Fruit fly (Drosophila melanogaster) whole organism, prepupa: ENCODE measurements around the gene brat.

Source experiments
- Blimp-1 ChIP-seq: fragments of 200-800 bp; sonication (Bioruptor generic); optimal IDR thresholded peaks from 3 replicates; lab custom pipeline; 2017; ENCODE audit warnings: missing biosample characterization, missing genetic modification characterization, mild to moderate bottlenecking, moderate library complexity, missing genetic modification reagents
- CG10631 ChIP-seq: fragments of 200-800 bp; sonication (Bioruptor generic); optimal IDR thresholded peaks from 2 replicates; lab custom pipeline; 2016; ENCODE audit warnings: missing biosample characterization, missing genetic modification characterization
- CG11294 ChIP-seq: fragments of 200-800 bp; sonication (Bioruptor generic); IDR thresholded peaks from 2 replicates; pipeline ENCODE4 v1.3.6; 2022; ENCODE audit warnings: missing biosample characterization, missing genetic modification characterization
- CG11762 ChIP-seq: fragments of 200-800 bp; sonication (Bioruptor generic); optimal IDR thresholded peaks from 3 replicates; lab custom pipeline; 2016; ENCODE audit warnings: missing biosample characterization, missing genetic modification characterization; ENCODE audit not compliant: insufficient read depth
- CG11902 ChIP-seq: fragments of 200-800 bp; sonication (Bioruptor generic); optimal IDR thresholded peaks from 3 replicates; lab custom pipeline; 2016; ENCODE audit warnings: missing biosample characterization, missing genetic modification characterization
- CG15336 ChIP-seq: fragments of 200-800 bp; sonication (Bioruptor generic); IDR thresholded peaks from 2 replicates; pipeline ENCODE4 v1.3.6; 2022; ENCODE audit warnings: missing biosample characterization, missing genetic modification characterization
- CG3032 ChIP-seq: fragments of 200-800 bp; optimal IDR thresholded peaks from 2 replicates; lab custom pipeline; 2019; ENCODE audit warnings: missing biosample characterization, mild to moderate bottlenecking, missing genetic modification characterization, moderate library complexity
- CG31627 ChIP-seq: fragments of 200-800 bp; sonication (Bioruptor generic); optimal IDR thresholded peaks from 3 replicates; lab custom pipeline; 2016; ENCODE audit warnings: missing biosample characterization, missing genetic modification characterization
- CG34406 ChIP-seq: fragments of 200-800 bp; sonication (Bioruptor generic); optimal IDR thresholded peaks from 3 replicates; lab custom pipeline; 2016; ENCODE audit warnings: missing biosample characterization, missing genetic modification characterization
- CG3919 ChIP-seq: fragments of 200-800 bp; sonication (Bioruptor generic); optimal IDR thresholded peaks from 3 replicates; lab custom pipeline; 2016; ENCODE audit warnings: missing biosample characterization, missing genetic modification characterization
- CG4318 ChIP-seq: fragments of 200-800 bp; sonication (Bioruptor generic); optimal IDR thresholded peaks from 3 replicates; lab custom pipeline; 2017; ENCODE audit warnings: missing biosample characterization, mild to moderate bottlenecking, missing genetic modification characterization
- CG6163 ChIP-seq: fragments of 200-800 bp; sonication (Bioruptor generic); IDR thresholded peaks from 3 replicates; pipeline ENCODE4 v1.3.6; 2022; ENCODE audit warnings: missing biosample characterization, missing genetic modification characterization
- CG6276 ChIP-seq: fragments of 200-800 bp; sonication (Bioruptor generic); optimal IDR thresholded peaks from 2 replicates; lab custom pipeline; 2017; ENCODE audit warnings: missing biosample characterization, mild to moderate bottlenecking, missing genetic modification characterization
- CG6792 ChIP-seq: fragments of 200-800 bp; sonication (Bioruptor generic); optimal IDR thresholded peaks from 3 replicates; lab custom pipeline; 2016; ENCODE audit warnings: missing biosample characterization, missing genetic modification characterization
- CG6808 ChIP-seq: fragments of 200-800 bp; sonication (Bioruptor generic); optimal IDR thresholded peaks from 3 replicates; lab custom pipeline; 2017; ENCODE audit warnings: missing biosample characterization, missing genetic modification characterization, mild to moderate bottlenecking, moderate library complexity, missing genetic modification reagents
- CG7368 ChIP-seq: fragments of 200-800 bp; sonication (Bioruptor generic); optimal IDR thresholded peaks from 3 replicates; lab custom pipeline; 2016; ENCODE audit warnings: missing biosample characterization, missing genetic modification characterization
- CG8319 ChIP-seq: fragments of 200-800 bp; sonication (Bioruptor generic); optimal IDR thresholded peaks from 3 replicates; lab custom pipeline; 2016; ENCODE audit warnings: missing biosample characterization, missing genetic modification characterization
- CG8632 ChIP-seq: fragments of 200-800 bp; sonication (Bioruptor generic); optimal IDR thresholded peaks from 3 replicates; lab custom pipeline; 2016; ENCODE audit warnings: missing biosample characterization, missing genetic modification characterization
- Eip75B ChIP-seq: fragments of 200-800 bp; sonication (Bioruptor generic); optimal IDR thresholded peaks from 3 replicates; lab custom pipeline; 2016; ENCODE audit warnings: missing biosample characterization, missing genetic modification characterization
- Eip78C ChIP-seq: fragments of 200-800 bp; sonication (Bioruptor generic); peaks from one replicate; lab custom pipeline; 2016; ENCODE audit warnings: missing biosample characterization, missing genetic modification characterization
- Ets21C ChIP-seq: fragments of 200-800 bp; sonication (Bioruptor generic); optimal IDR thresholded peaks from 3 replicates; lab custom pipeline; 2016; ENCODE audit warnings: missing biosample characterization, missing genetic modification characterization
- Ets96B ChIP-seq: fragments of 200-800 bp; optimal IDR thresholded peaks from 2 replicates; lab custom pipeline; 2019; ENCODE audit warnings: missing biosample characterization, mild to moderate bottlenecking, missing genetic modification characterization, moderate library complexity
- Gug ChIP-seq: fragments of 200-800 bp; sonication (Bioruptor generic); IDR thresholded peaks from 2 replicates; pipeline ENCODE4 v1.3.6; 2022; ENCODE audit warnings: missing biosample characterization, missing genetic modification characterization
- Hr38 ChIP-seq: sonication (Bioruptor generic); optimal IDR thresholded peaks from 2 replicates; lab custom pipeline; 2016; ENCODE audit warnings: missing biosample characterization, missing genetic modification characterization
- Hr39 ChIP-seq: fragments of 200-800 bp; sonication (Bioruptor generic); optimal IDR thresholded peaks from 2 replicates; lab custom pipeline; 2016; ENCODE audit warnings: missing biosample characterization, missing genetic modification characterization
- Lpt ChIP-seq: fragments of 200-800 bp; sonication (Bioruptor generic); optimal IDR thresholded peaks from 3 replicates; lab custom pipeline; 2016; ENCODE audit warnings: missing biosample characterization, missing genetic modification characterization
- Met ChIP-seq: fragments of 200-800 bp; sonication (Bioruptor generic); optimal IDR thresholded peaks from 3 replicates; lab custom pipeline; 2016; ENCODE audit warnings: missing biosample characterization, missing genetic modification characterization
- OdsH ChIP-seq: fragments of 200-800 bp; sonication (Bioruptor generic); optimal IDR thresholded peaks from 3 replicates; lab custom pipeline; 2016; ENCODE audit warnings: missing biosample characterization, missing genetic modification characterization
- Smox ChIP-seq: fragments of 200-800 bp; sonication (Bioruptor generic); optimal IDR thresholded peaks from 3 replicates; lab custom pipeline; 2016; ENCODE audit warnings: missing biosample characterization, missing genetic modification characterization
- Sox102F ChIP-seq: fragments of 200-800 bp; sonication (Bioruptor generic); optimal IDR thresholded peaks from 2 replicates; lab custom pipeline; 2016; ENCODE audit warnings: missing biosample characterization, mild to moderate bottlenecking, missing genetic modification characterization
- Sox14 ChIP-seq: fragments of 200-800 bp; sonication (Bioruptor generic); optimal IDR thresholded peaks from 3 replicates; lab custom pipeline; 2016; ENCODE audit warnings: missing biosample characterization, missing genetic modification characterization
- Sox15 ChIP-seq: fragments of 200-800 bp; sonication (Bioruptor generic); optimal IDR thresholded peaks from 3 replicates; lab custom pipeline; 2016; ENCODE audit warnings: missing biosample characterization, missing genetic modification characterization
- achi ChIP-seq: fragments of 200-800 bp; sonication (Bioruptor generic); optimal IDR thresholded peaks from 3 replicates; lab custom pipeline; 2016; ENCODE audit warnings: missing biosample characterization, missing genetic modification characterization
- acj6 ChIP-seq: fragments of 200-800 bp; sonication (Bioruptor generic); optimal IDR thresholded peaks from 3 replicates; lab custom pipeline; 2016; ENCODE audit warnings: missing biosample characterization, missing genetic modification characterization
- cyc ChIP-seq: fragments of 200-800 bp; sonication (Bioruptor generic); optimal IDR thresholded peaks from 3 replicates; lab custom pipeline; 2016; ENCODE audit warnings: missing biosample characterization, missing genetic modification characterization
- dac ChIP-seq: fragments of 200-800 bp; sonication (Bioruptor generic); optimal IDR thresholded peaks from 2 replicates; lab custom pipeline; 2017; ENCODE audit warnings: missing biosample characterization, mild to moderate bottlenecking, missing genetic modification characterization
- dsx ChIP-seq: fragments of 200-800 bp; optimal IDR thresholded peaks from 3 replicates; lab custom pipeline; 2019; ENCODE audit warnings: missing biosample characterization, mild to moderate bottlenecking, missing genetic modification characterization, moderate library complexity; ENCODE audit not compliant: poor library complexity, severe bottlenecking
- eg ChIP-seq: fragments of 200-800 bp; sonication (Bioruptor generic); IDR thresholded peaks from 3 replicates; pipeline ENCODE4 v1.3.6; 2022; ENCODE audit warnings: missing biosample characterization, missing genetic modification characterization
- esn ChIP-seq: fragments of 200-800 bp; sonication (Bioruptor generic); optimal IDR thresholded peaks from 2 replicates; lab custom pipeline; 2016; ENCODE audit warnings: missing biosample characterization, mild to moderate bottlenecking, missing genetic modification characterization, moderate library complexity
- fd59A ChIP-seq: fragments of 200-800 bp; sonication (Bioruptor generic); optimal IDR thresholded peaks from 2 replicates; lab custom pipeline; 2017; ENCODE audit warnings: missing biosample characterization, mild to moderate bottlenecking, missing genetic modification characterization, missing genetic modification reagents
- fd85E ChIP-seq: fragments of 200-800 bp; sonication (Bioruptor generic); optimal IDR thresholded peaks from 3 replicates; lab custom pipeline; 2016; ENCODE audit warnings: missing biosample characterization, missing genetic modification characterization
- lz ChIP-seq: fragments of 200-800 bp; sonication (Bioruptor generic); optimal IDR thresholded peaks from 3 replicates; lab custom pipeline; 2016; ENCODE audit warnings: missing biosample characterization, missing genetic modification characterization
- net ChIP-seq: fragments of 200-800 bp; sonication (Bioruptor generic); optimal IDR thresholded peaks from 3 replicates; lab custom pipeline; 2016; ENCODE audit warnings: missing biosample characterization, missing genetic modification characterization
- pdm3 ChIP-seq: fragments of 200-800 bp; sonication (Bioruptor generic); optimal IDR thresholded peaks from 3 replicates; lab custom pipeline; 2016; ENCODE audit warnings: missing biosample characterization, missing genetic modification characterization
- salr ChIP-seq, 2 experiments: fragments of 200-800 bp; sonication (Bioruptor generic); optimal IDR thresholded peaks; 3 replicates each; lab custom pipeline; 2016 to 2018; ENCODE audit warnings: missing biosample characterization in 2 of 2, missing genetic modification characterization in 2 of 2, mild to moderate bottlenecking in 1 of 2
- ss ChIP-seq, 2 experiments: fragments of 200-800 bp; sonication (Bioruptor generic); optimal IDR thresholded peaks; 2 replicates in 1 of 2; 3 replicates in 1 of 2; lab custom pipeline; 2017 to 2018; ENCODE audit warnings: mild to moderate bottlenecking in 2 of 2, missing biosample characterization in 2 of 2, missing genetic modification characterization in 2 of 2, moderate library complexity in 1 of 2
- svp ChIP-seq: fragments of 200-800 bp; sonication (Bioruptor generic); peaks from one replicate; lab custom pipeline; 2016; ENCODE audit warnings: missing biosample characterization, missing genetic modification characterization
- vri ChIP-seq: fragments of 200-800 bp; sonication (Bioruptor generic); optimal IDR thresholded peaks from 3 replicates; lab custom pipeline; 2016; ENCODE audit warnings: missing biosample characterization, mild to moderate bottlenecking, missing genetic modification characterization

brat gene

DNA sequence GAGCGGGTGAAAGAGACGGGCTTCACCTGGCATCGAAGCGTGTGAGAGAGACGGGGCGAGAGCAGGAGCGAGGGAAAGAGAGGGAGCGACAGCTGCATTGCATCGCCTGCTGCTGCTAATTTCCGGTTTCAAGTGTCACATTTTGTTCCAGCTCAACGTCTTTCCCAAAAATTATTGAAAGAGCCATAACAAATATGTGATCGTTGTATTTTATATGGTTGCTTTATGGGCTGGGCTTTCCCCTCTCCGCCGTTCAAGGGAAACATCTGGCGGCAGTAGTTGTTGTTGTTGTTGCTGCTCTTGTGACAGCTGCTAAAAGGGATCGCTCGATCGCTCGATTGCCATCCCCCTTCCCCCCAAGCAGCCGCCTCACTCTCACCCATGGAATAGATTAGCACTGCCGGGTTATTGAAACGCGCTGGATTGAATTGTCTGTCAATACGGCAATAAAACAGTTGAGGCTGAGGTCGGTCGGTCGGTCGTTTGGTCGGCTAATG lies 21.3 kb downstream of the brat start (continued):
- no peak for TF ChIP-seq Ets96B (tag; lab: Kevin White, UChicago)
- TF ChIP-seq CG31627: no peak
- TF ChIP-seq fd59A (GFP tag; lab: Kevin White, UChicago): no peak
- peak; percentile 80 for TF ChIP-seq Eip78C (GFP tag; lab: Kevin White, UChicago)
- peak; percentile 1 for TF ChIP-seq CG3919
- TF ChIP-seq Gug: no peak
- TF ChIP-seq Lpt: no peak

DNA sequence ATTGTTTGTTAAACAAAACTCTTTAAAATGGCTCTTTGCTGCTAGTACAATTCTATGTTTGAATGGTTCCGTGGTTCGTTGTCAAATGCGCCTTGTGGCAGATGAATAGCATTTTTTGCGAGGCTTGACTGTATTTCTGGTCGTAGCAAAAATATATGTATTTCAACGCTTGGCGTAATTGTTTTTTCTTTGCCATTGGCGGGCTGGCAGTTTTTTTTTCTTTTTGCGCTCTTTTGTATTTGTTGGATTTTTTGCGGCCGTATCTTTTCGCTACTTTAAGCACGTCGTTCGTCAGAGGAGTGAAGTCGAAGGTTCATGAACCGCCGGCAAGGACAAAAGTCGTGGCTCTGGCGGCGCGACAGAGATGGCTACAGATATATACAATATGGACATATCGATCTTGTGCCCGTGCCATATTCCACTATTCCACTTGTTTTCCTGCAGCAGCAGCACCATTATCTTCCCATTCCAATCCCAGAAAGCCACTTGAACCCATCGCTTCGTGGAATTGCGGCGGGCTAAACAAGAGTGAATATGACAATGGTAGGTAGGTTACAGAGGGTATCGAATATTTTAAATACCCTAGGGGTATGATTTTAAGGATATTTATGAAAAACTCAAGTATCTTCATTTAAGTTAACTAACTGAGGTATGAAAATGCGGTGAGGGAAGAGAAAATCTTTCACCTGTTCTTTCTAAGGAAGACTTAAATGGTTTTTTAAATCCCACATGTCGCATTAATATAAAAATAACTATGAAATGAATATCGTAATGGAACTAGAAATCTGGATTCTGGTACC lies 22.5 kb downstream of the brat start:
- TF ChIP-seq OdsH: peak; percentile 0
- TF ChIP-seq CG7368: peak; percentile 31
- TF ChIP-seq CG6163 (GFP tag; lab: Robert Waterston, UW): peak; percentile 89
- no peak for TF ChIP-seq Smox (GFP tag; lab: Kevin White, UChicago)
- TF ChIP-seq acj6 (GFP tag; lab: Kevin White, UChicago): peak; percentile 8
- no peak for TF ChIP-seq Sox15 (GFP tag; lab: Kevin White, UChicago)
- no peak for TF ChIP-seq CG8632 (GFP tag; lab: Kevin White, UChicago)
- TF ChIP-seq CG6808 (GFP tag; lab: Kevin White, UChicago): peak; percentile 96
- TF ChIP-seq Sox102F (GFP tag; lab: Kevin White, UChicago): no peak
- TF ChIP-seq CG11294: no peak
- TF ChIP-seq pdm3: peak; percentile 33
- peak; percentile 71 for TF ChIP-seq Ets96B (tag; lab: Kevin White, UChicago)
- TF ChIP-seq eg (GFP tag; lab: Robert Waterston, UW): peak; percentile 70
- TF ChIP-seq CG8319 (GFP tag; lab: Kevin White, UChicago): no peak
- TF ChIP-seq CG11762: peak; percentile 18
- peak; percentile 11 for TF ChIP-seq CG6792 (GFP tag; lab: Kevin White, UChicago)
- TF ChIP-seq Hr39 (GFP tag; lab: Kevin White, UChicago): no peak
- TF ChIP-seq ss (GFP tag; optimal IDR thresholded peaks at IDR 0.05; lab: Kevin White, UChicago): peak; percentile 100
- TF ChIP-seq CG4318 (GFP tag; lab: Kevin White, UChicago): no peak
- peak; percentile 45 for TF ChIP-seq CG3919
- 0 out of 2 replicates have a peak, but pooled peaks have one; percentile 23 for TF ChIP-seq CG15336
- TF ChIP-seq CG3032: peak; percentile 70
- peak; percentile 12 for TF ChIP-seq CG11902 (GFP tag; lab: Kevin White, UChicago)
- no peak for TF ChIP-seq Ets21C (GFP tag; lab: Kevin White, UChicago)
- TF ChIP-seq esn (GFP tag; lab: Kevin White, UChicago): no peak
- peak; percentile 50 to 70 for TF ChIP-seq salr (GFP tag; optimal IDR thresholded peaks at IDR 0.05; lab: Kevin White, UChicago)
- no peak for TF ChIP-seq Sox14
- TF ChIP-seq svp (GFP tag; lab: Kevin White, UChicago): peak; percentile 89
- peak; percentile 33; the same call in 1 of the 2 replicates for TF ChIP-seq Gug
- no peak for TF ChIP-seq dac (GFP tag; lab: Kevin White, UChicago)
- TF ChIP-seq Hr38 (GFP tag; lab: Kevin White, UChicago): no peak
- peak; percentile 62 for TF ChIP-seq CG6276
- TF ChIP-seq Met (GFP tag; lab: Kevin White, UChicago): no peak
- TF ChIP-seq CG34406 (GFP tag; lab: Kevin White, UChicago): no peak
- no peak for TF ChIP-seq lz (GFP tag; lab: Kevin White, UChicago)
- peak; percentile 1 for TF ChIP-seq Eip75B (GFP tag; lab: Kevin White, UChicago)
- TF ChIP-seq CG10631 (GFP tag; lab: Kevin White, UChicago): peak; percentile 49
- TF ChIP-seq Eip78C (GFP tag; lab: Kevin White, UChicago): peak; percentile 90
- TF ChIP-seq dsx (GFP tag; lab: Kevin White, UChicago): peak; percentile 89
- TF ChIP-seq achi (GFP tag; lab: Kevin White, UChicago): no peak
- no peak for TF ChIP-seq vri
- no peak for TF ChIP-seq Blimp-1
- no peak for TF ChIP-seq fd85E (GFP tag; lab: Kevin White, UChicago)
- TF ChIP-seq cyc (GFP tag; lab: Kevin White, UChicago): no peak
- peak; percentile 62 for TF ChIP-seq net
